Worm (Caenorhabditis elegans) whole organism, L1 larva: Measurements from ENCODE around the gene F38A5.22.

Experiments
- C16A3.4 ChIP-seq: fragments of 150-350 bp; optimal IDR thresholded peaks from 2 replicates; lab custom pipeline; 2014; ENCODE audit warnings: missing biosample characterization, missing genetic modification characterization
- C34B4.2 ChIP-seq: sonication (generic microtip); optimal IDR thresholded peaks from 2 replicates; lab custom pipeline; 2017; ENCODE audit warnings: mild to moderate bottlenecking, missing genetic modification characterization, missing compliant biosample characterization
- Y116A8C.19 ChIP-seq: sonication (generic microtip); optimal IDR thresholded peaks from 2 replicates; lab custom pipeline; 2016; ENCODE audit warnings: missing compliant biosample characterization, missing genetic modification characterization, borderline replicate concordance
- alr-1 ChIP-seq: fragments of 200-800 bp; sonication (Bioruptor generic); optimal IDR thresholded peaks from 2 replicates; lab custom pipeline; 2018; ENCODE audit warnings: borderline replicate concordance, mild to moderate bottlenecking, missing genetic modification characterization, missing compliant biosample characterization
- ama-1 ChIP-seq: fragments of 150-350 bp; optimal IDR thresholded peaks from 2 replicates; lab custom pipeline; 2014
- blmp-1 ChIP-seq: fragments of 150-350 bp; optimal IDR thresholded peaks from 2 replicates; lab custom pipeline; 2014; ENCODE audit warnings: missing biosample characterization, missing genetic modification characterization
- ceh-88 ChIP-seq: fragments of 200-800 bp; sonication (Bioruptor generic); IDR thresholded peaks from 2 replicates; pipeline ENCODE4 v1.3.6; 2022; ENCODE audit warnings: missing genetic modification characterization, missing compliant biosample characterization
- ces-1 ChIP-seq: fragments of 150-350 bp; optimal IDR thresholded peaks from 2 replicates; lab custom pipeline; 2014; ENCODE audit warnings: missing biosample characterization, missing genetic modification reagents, missing genetic modification characterization
- dsc-1 ChIP-seq: sonication (generic microtip); optimal IDR thresholded peaks from 2 replicates; lab custom pipeline; 2016; ENCODE audit warnings: mild to moderate bottlenecking, missing genetic modification characterization, missing compliant biosample characterization
- efl-1 ChIP-seq, 4 experiments: fragments of 150-350 bp; optimal IDR thresholded peaks in 3 of 4; peaks in 1 of 4; 1 replicate in 1 of 4; 2 replicates in 3 of 4; lab custom pipeline; 2014; ENCODE audit warnings: missing biosample characterization in 2 of 4, missing genetic modification characterization in 2 of 4, missing genetic modification reagents in 2 of 4
- efl-3 ChIP-seq: fragments of 200-800 bp; sonication (Bioruptor generic); optimal IDR thresholded peaks from 2 replicates; lab custom pipeline; 2018; ENCODE audit warnings: mild to moderate bottlenecking, missing genetic modification characterization, missing compliant biosample characterization
- egl-13 ChIP-seq: sonication (generic microtip); optimal IDR thresholded peaks from 2 replicates; lab custom pipeline; 2016; ENCODE audit warnings: missing genotype, missing genetic modification reagents, missing genetic modification characterization, missing compliant biosample characterization
- elt-2 ChIP-seq: sonication (generic microtip); optimal IDR thresholded peaks from 2 replicates; lab custom pipeline; 2016; ENCODE audit warnings: missing genetic modification characterization, mild to moderate bottlenecking, inconsistent platforms, missing compliant biosample characterization, missing genetic modification reagents
- elt-3 ChIP-seq, 6 experiments: fragments of 150-350 bp in 1 of 6; sonication (generic microtip); optimal IDR thresholded peaks; 2 replicates each; lab custom pipeline; 2017 to 2018; ENCODE audit warnings: missing biosample characterization in 6 of 6, missing genetic modification characterization in 6 of 6, inconsistent platforms in 1 of 6
- ets-5 ChIP-seq: fragments of 200-800 bp; sonication (Bioruptor generic); IDR thresholded peaks from 2 replicates; pipeline ENCODE4 v1.3.6; 2022; ENCODE audit warnings: missing genetic modification characterization, missing compliant biosample characterization
- fkh-10 ChIP-seq: sonication (generic microtip); optimal IDR thresholded peaks from 2 replicates; lab custom pipeline; 2017; ENCODE audit warnings: missing biosample characterization, missing genetic modification reagents, missing genetic modification characterization
- fkh-4 ChIP-seq: sonication (generic microtip); optimal IDR thresholded peaks from 2 replicates; lab custom pipeline; 2016; ENCODE audit warnings: missing compliant biosample characterization, missing genetic modification characterization, borderline replicate concordance
- fkh-8 ChIP-seq: sonication (generic microtip); optimal IDR thresholded peaks from 2 replicates; lab custom pipeline; 2016; ENCODE audit warnings: mild to moderate bottlenecking, missing genetic modification characterization, missing compliant biosample characterization
- fos-1 ChIP-seq: fragments of 150-350 bp; optimal IDR thresholded peaks from 2 replicates; lab custom pipeline; 2014; ENCODE audit warnings: missing biosample characterization, missing genetic modification characterization
- grh-1 ChIP-seq: fragments of 200-800 bp; sonication (Bioruptor generic); IDR thresholded peaks from 2 replicates; pipeline ENCODE4 v1.3.6; 2022; ENCODE audit warnings: missing genetic modification reagents, missing genetic modification characterization, missing compliant biosample characterization
- hlh-17 ChIP-seq: fragments of 200-800 bp; sonication (Bioruptor generic); optimal IDR thresholded peaks from 2 replicates; lab custom pipeline; 2018; ENCODE audit warnings: missing genetic modification characterization, mild to moderate bottlenecking, missing compliant biosample characterization, moderate library complexity, borderline replicate concordance
- hlh-4 ChIP-seq: sonication (generic microtip); optimal IDR thresholded peaks from 2 replicates; lab custom pipeline; 2016; ENCODE audit warnings: mild to moderate bottlenecking, missing genetic modification characterization, missing compliant biosample characterization
- hpl-2 ChIP-seq: fragments of 150-350 bp; optimal IDR thresholded peaks from 2 replicates; lab custom pipeline; 2014; ENCODE audit warnings: missing biosample characterization, missing genetic modification reagents, missing genetic modification characterization
- irx-1 ChIP-seq: sonication (generic microtip); optimal IDR thresholded peaks from 2 replicates; lab custom pipeline; 2016; ENCODE audit warnings: missing genetic modification characterization, missing compliant biosample characterization
- isw-1 ChIP-seq: fragments of 200-800 bp; sonication (Bioruptor generic); IDR thresholded peaks from 2 replicates; pipeline ENCODE4 v1.3.6; 2022; ENCODE audit warnings: missing genetic modification characterization, missing compliant biosample characterization
- jun-1 ChIP-seq: fragments of 150-350 bp; optimal IDR thresholded peaks from 2 replicates; lab custom pipeline; 2014; ENCODE audit warnings: missing biosample characterization, missing genetic modification reagents, missing genetic modification characterization
- lin-14 ChIP-seq: fragments of 200-800 bp; sonication (Bioruptor generic); optimal IDR thresholded peaks from 2 replicates; lab custom pipeline; 2018; ENCODE audit warnings: mild to moderate bottlenecking, missing genetic modification characterization, moderate library complexity, missing compliant biosample characterization
- lin-35 ChIP-seq, 2 experiments: fragments of 150-350 bp; optimal IDR thresholded peaks; 2 replicates each; lab custom pipeline; 2014; ENCODE audit warnings: missing biosample characterization in 2 of 2, missing genetic modification characterization in 2 of 2, missing genetic modification reagents in 2 of 2
- lsy-2 ChIP-seq, 2 experiments: fragments of 150-350 bp; optimal IDR thresholded peaks; 2 replicates each; lab custom pipeline; 2014; ENCODE audit warnings: missing biosample characterization in 2 of 2, missing genetic modification characterization in 2 of 2
- mdl-1 ChIP-seq, 2 experiments: fragments of 150-350 bp; optimal IDR thresholded peaks; 2 replicates each; lab custom pipeline; 2014 to 2017; ENCODE audit warnings: missing biosample characterization in 2 of 2, missing genetic modification characterization in 2 of 2, inconsistent platforms in 1 of 2
- nhr-11 ChIP-seq: fragments of 150-350 bp; optimal IDR thresholded peaks from 2 replicates; lab custom pipeline; 2014; ENCODE audit warnings: missing biosample characterization, missing genetic modification characterization
- nhr-12 ChIP-seq: sonication (generic microtip); optimal IDR thresholded peaks from 2 replicates; lab custom pipeline; 2017; ENCODE audit warnings: missing biosample characterization, missing genetic modification characterization
- nhr-19 ChIP-seq: fragments of 200-800 bp; sonication (Bioruptor generic); conservative IDR thresholded peaks from 2 replicates; pipeline ENCODE4 v1.3.6; 2022; ENCODE audit warnings: missing genetic modification characterization, missing compliant biosample characterization
- nhr-20 ChIP-seq: sonication (generic microtip); optimal IDR thresholded peaks from 2 replicates; lab custom pipeline; 2016; ENCODE audit warnings: mild to moderate bottlenecking, missing genetic modification characterization, missing compliant biosample characterization
- nhr-237 ChIP-seq: fragments of 150-350 bp; optimal IDR thresholded peaks from 2 replicates; lab custom pipeline; 2014; ENCODE audit warnings: missing biosample characterization, missing genetic modification characterization
- nhr-28 ChIP-seq: fragments of 150-350 bp; optimal IDR thresholded peaks from 2 replicates; lab custom pipeline; 2014; ENCODE audit warnings: missing biosample characterization, missing genetic modification characterization
- nhr-71 ChIP-seq: sonication (generic microtip); optimal IDR thresholded peaks from 2 replicates; lab custom pipeline; 2016; ENCODE audit warnings: mild to moderate bottlenecking, missing genetic modification characterization, moderate library complexity, missing compliant biosample characterization
- nhr-77 ChIP-seq: fragments of 150-350 bp; optimal IDR thresholded peaks from 2 replicates; lab custom pipeline; 2014; ENCODE audit warnings: missing biosample characterization, missing genetic modification characterization
- nhr-84 ChIP-seq: sonication (generic microtip); optimal IDR thresholded peaks from 2 replicates; lab custom pipeline; 2017; ENCODE audit warnings: missing biosample characterization, missing genetic modification characterization
- nhr-85 ChIP-seq: sonication (generic microtip); peaks from one replicate; lab custom pipeline; 2016; ENCODE audit warnings: missing genetic modification characterization, inconsistent platforms, missing compliant biosample characterization
- rnt-1 ChIP-seq: sonication (generic microtip); optimal IDR thresholded peaks from 2 replicates; lab custom pipeline; 2016; ENCODE audit warnings: mild to moderate bottlenecking, missing genetic modification characterization, moderate library complexity, missing compliant biosample characterization
- snpc-4 ChIP-seq: fragments of 150-350 bp; optimal IDR thresholded peaks from 2 replicates; lab custom pipeline; 2014; ENCODE audit warnings: missing biosample characterization, missing genetic modification characterization
- snu-23 ChIP-seq: sonication (generic microtip); optimal IDR thresholded peaks from 2 replicates; lab custom pipeline; 2016; ENCODE audit warnings: missing genetic modification characterization, missing compliant biosample characterization
- sox-4 ChIP-seq: sonication (generic microtip); optimal IDR thresholded peaks from 2 replicates; lab custom pipeline; 2016; ENCODE audit warnings: missing genetic modification characterization, missing compliant biosample characterization
- tbx-2 ChIP-seq: sonication (generic microtip); optimal IDR thresholded peaks from 2 replicates; lab custom pipeline; 2016; ENCODE audit warnings: missing genetic modification characterization, missing compliant biosample characterization
- unc-130 ChIP-seq: fragments of 150-350 bp; optimal IDR thresholded peaks from 2 replicates; lab custom pipeline; 2017; ENCODE audit warnings: missing biosample characterization, missing genetic modification characterization, inconsistent platforms
- unc-62 ChIP-seq: fragments of 150-350 bp; optimal IDR thresholded peaks from 2 replicates; lab custom pipeline; 2014; ENCODE audit warnings: missing biosample characterization, missing genetic modification reagents, missing genetic modification characterization
- unc-86 ChIP-seq: sonication (generic microtip); optimal IDR thresholded peaks from 2 replicates; lab custom pipeline; 2016; ENCODE audit warnings: missing genetic modification characterization, missing compliant biosample characterization
- unc-98 ChIP-seq: fragments of 200-800 bp; sonication (Bioruptor generic); IDR thresholded peaks from 2 replicates; pipeline ENCODE4 v1.3.6; 2022; ENCODE audit warnings: missing genetic modification characterization, missing compliant biosample characterization
- vab-15 ChIP-seq: sonication (generic microtip); optimal IDR thresholded peaks from 2 replicates; lab custom pipeline; 2017; ENCODE audit warnings: missing genotype, mild to moderate bottlenecking, missing genetic modification characterization, missing compliant biosample characterization
- xbp-1 ChIP-seq: sonication (generic microtip); optimal IDR thresholded peaks from 2 replicates; lab custom pipeline; 2016; ENCODE audit warnings: missing genetic modification characterization, missing compliant biosample characterization
- zip-4 ChIP-seq: fragments of 200-800 bp; sonication (Bioruptor generic); optimal IDR thresholded peaks from 2 replicates; lab custom pipeline; 2018; ENCODE audit warnings: mild to moderate bottlenecking, missing genetic modification characterization, moderate library complexity, missing compliant biosample characterization

Gene F38A5.22

DNA sequence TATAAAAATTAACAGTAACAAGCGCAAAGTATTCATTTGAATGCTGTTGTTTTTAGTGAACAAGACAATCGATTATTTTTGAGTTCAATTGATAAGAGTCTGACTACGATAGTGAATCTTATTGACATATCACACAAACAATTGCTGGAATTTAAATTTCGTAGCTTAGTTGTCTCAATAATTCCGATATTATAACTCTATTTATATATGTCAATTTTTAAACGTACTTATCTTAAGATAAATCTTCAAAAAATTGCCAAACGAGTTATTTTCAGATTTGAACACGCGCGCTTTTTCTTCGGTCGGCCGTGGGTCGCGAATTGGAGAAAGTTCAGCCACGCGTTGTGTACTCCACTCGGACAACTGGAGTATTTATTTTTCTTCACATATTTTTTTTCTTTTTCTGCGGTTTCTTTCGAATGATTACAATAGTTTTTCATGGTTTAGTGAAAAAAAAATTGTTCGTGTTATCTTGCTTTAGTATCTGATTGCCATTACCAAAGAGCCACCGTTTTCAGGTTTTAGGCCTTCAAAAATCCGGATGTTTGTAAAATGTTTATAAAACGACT is 36.0 kb upstream of the F38A5.22 start, which contains the start of the genes cest-5.1 and C01B10.9:
cest-5.1 (minus strand) TSS at position 51 of the 569 bp plus-strand sequence.
C01B10.9 (plus strand) TSS at position 519 of the 569 bp plus-strand sequence.
- TF ChIP-seq rnt-1 (tag; lab: Kevin White, UChicago) (peak; percentile 98), unc-98 (GFP tag; lab: Robert Waterston, UW) (peak; percentile 83), lin-35 (GFP tag; optimal IDR thresholded peaks at IDR 0.05; lab: Kevin White, UChicago) (peak; percentile 96), efl-1 (optimal IDR thresholded peaks at IDR 0.05; lab: Kevin White, UChicago) (peak; percentile 64 to 95), efl-1 (GFP tag; optimal IDR thresholded peaks at IDR 0.05 in 1 of 2; lab: Kevin White, UChicago) (peak; percentile 95 to 99), unc-62 (GFP tag; lab: Kevin White, UChicago) (no peak), ces-1 (no peak), nhr-85 (peak; percentile 92), irx-1 (tag; lab: Kevin White, UChicago) (peak; percentile 94), ceh-88 (GFP tag; lab: Robert Waterston, UW) (peak; percentile 70), nhr-12 (tag; lab: Kevin White, UChicago) (no peak), elt-3 (tag; optimal IDR thresholded peaks at IDR 0.05; lab: Kevin White, UChicago) (peak in 1 of 6 experiments; percentile 46), Y116A8C.19 (tag; lab: Kevin White, UChicago) (peak; percentile 34), nhr-11 (peak; percentile 3), snu-23 (GFP tag; lab: Kevin White, UChicago) (peak; percentile 85), zip-4 (GFP tag; lab: Kevin White, UChicago) (peak; percentile 48), nhr-71 (peak; percentile 92), nhr-84 (tag; lab: Kevin White, UChicago) (no peak), tbx-2 (tag; lab: Kevin White, UChicago) (peak; percentile 90), fos-1 (tag; lab: Kevin White, UChicago) (peak; percentile 29), nhr-28 (tag; lab: Kevin White, UChicago) (no peak), blmp-1 (tag; lab: Kevin White, UChicago) (peak; percentile 51), fkh-8 (tag; lab: Kevin White, UChicago) (peak; percentile 81), lsy-2 (tag; optimal IDR thresholded peaks at IDR 0.05; lab: Kevin White, UChicago) (peak; percentile 78 to 82), lin-14 (GFP tag; lab: Kevin White, UChicago) (no peak), C16A3.4 (peak; percentile 66), xbp-1 (peak; percentile 82), hpl-2 (GFP tag; lab: Kevin White, UChicago) (no peak), nhr-77 (tag; lab: Kevin White, UChicago) (peak; percentile 36), unc-130 (tag; lab: Kevin White, UChicago) (peak; percentile 58), elt-2 (tag; lab: Kevin White, UChicago) (peak; percentile 67), ama-1 (lab: Kevin White, UChicago) (no peak), egl-13 (peak; percentile 83), grh-1 (GFP tag; lab: Robert Waterston, UW) (peak; percentile 57; the same call in 1 of the 2 replicates), unc-86 (tag; lab: Kevin White, UChicago) (peak; percentile 78), fkh-4 (tag; lab: Kevin White, UChicago) (peak; percentile 91), nhr-19 (GFP tag; lab: Robert Waterston, UW) (peak; percentile 85), vab-15 (peak; percentile 60), sox-4 (tag; lab: Kevin White, UChicago) (peak; percentile 86), dsc-1 (tag; lab: Kevin White, UChicago) (peak; percentile 88), fkh-10 (GFP tag; lab: Kevin White, UChicago) (no peak), efl-3 (GFP tag; lab: Kevin White, UChicago) (no peak), nhr-20 (tag; lab: Kevin White, UChicago) (peak; percentile 80), hlh-4 (tag; lab: Kevin White, UChicago) (peak; percentile 28), snpc-4 (peak; percentile 53), hlh-17 (GFP tag; lab: Kevin White, UChicago) (no peak), jun-1 (tag; lab: Kevin White, UChicago) (peak; percentile 52), C34B4.2 (tag; lab: Kevin White, UChicago) (no peak), ets-5 (GFP tag; lab: Robert Waterston, UW) (no peak), mdl-1 (tag; optimal IDR thresholded peaks at IDR 0.05; lab: Kevin White, UChicago) (peak in 1 of 2 experiments; percentile 28), alr-1 (tag; lab: Kevin White, UChicago) (no peak), nhr-237 (no peak), isw-1 (GFP tag; lab: Robert Waterston, UW) (peak; percentile 81)
